Worm (Caenorhabditis elegans): ENCODE results near the gene frm-7.

DNA sequence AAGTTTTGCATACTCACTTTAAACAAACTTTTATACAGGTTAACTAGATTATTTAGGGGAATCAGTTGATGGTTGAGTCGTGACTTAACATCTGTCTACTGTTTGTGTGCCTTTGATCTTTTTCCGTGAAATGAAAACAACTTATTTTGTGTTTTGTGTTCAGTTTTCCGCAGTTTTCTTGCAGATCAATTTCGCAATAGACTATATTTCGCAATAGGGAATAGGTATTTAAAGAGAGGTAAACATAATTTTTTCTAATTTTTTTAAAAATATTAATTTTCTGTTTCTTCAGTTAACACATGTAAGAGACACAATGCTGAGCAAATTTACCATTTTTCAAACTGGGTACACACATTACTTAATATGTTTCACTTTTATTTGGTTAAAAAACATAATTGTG, 40.9 kb upstream of the frm-7 start, which contains the start of gene tbb-6:
- no peak for TF ChIP-seq aptf-2 (GFP tag; conservative IDR thresholded peaks at IDR 0.05)
- TF ChIP-seq K12H6.12 (tag; optimal IDR thresholded peaks at IDR 0.05), result no peak
- no peak for TF ChIP-seq ama-1 (optimal IDR thresholded peaks at IDR 0.05)
- TF ChIP-seq ama-1 (GFP tag; optimal IDR thresholded peaks at IDR 0.05), result no peak
- TF ChIP-seq zfh-2 (GFP tag; conservative IDR thresholded peaks at IDR 0.05), result no peak
